Fruit fly (Drosophila melanogaster) whole organism, embryonic: ENCODE results near the gene Elo68alpha.
A peak's percentile ranks its signal among the peaks of the same experiment; 100 is the strongest.

Experiments used
- ATbp ChIP-seq: fragments of 200-800 bp; sonication (Bioruptor generic); optimal IDR thresholded peaks from 2 replicates; lab custom pipeline; 2017; ENCODE audit warnings: missing biosample characterization, mild to moderate bottlenecking, missing genetic modification characterization, missing genetic modification reagents
- Atf6 ChIP-seq: fragments of 200-800 bp; sonication (Bioruptor generic); IDR thresholded peaks from 2 replicates; pipeline ENCODE4 v1.3.6; 2022; ENCODE audit warnings: missing biosample characterization, missing genetic modification characterization
- CG10209 ChIP-seq: fragments of 200-800 bp; sonication (Bioruptor generic); optimal IDR thresholded peaks from 3 replicates; lab custom pipeline; 2017; ENCODE audit warnings: missing biosample characterization, mild to moderate bottlenecking, missing genetic modification characterization, missing genetic modification reagents
- CG10431 ChIP-seq: fragments of 200-800 bp; sonication (Bioruptor generic); optimal IDR thresholded peaks from 3 replicates; lab custom pipeline; 2018; ENCODE audit warnings: missing biosample characterization, mild to moderate bottlenecking, missing genetic modification characterization
- CG10979 ChIP-seq: fragments of 200-800 bp; sonication (Bioruptor generic); optimal IDR thresholded peaks from 2 replicates; lab custom pipeline; 2018; ENCODE audit warnings: missing biosample characterization, mild to moderate bottlenecking, missing genetic modification characterization, moderate library complexity
- CG1233 ChIP-seq: fragments of 200-800 bp; sonication (Bioruptor generic); optimal IDR thresholded peaks from 4 replicates; lab custom pipeline; 2018; ENCODE audit warnings: missing biosample characterization, mild to moderate bottlenecking, missing genetic modification characterization
- CG14667 ChIP-seq: fragments of 200-800 bp; sonication (Bioruptor generic); IDR thresholded peaks from 2 replicates; pipeline ENCODE4 v1.3.6; 2022; ENCODE audit warnings: missing biosample characterization, missing genetic modification characterization
- CG15514 ChIP-seq: fragments of 200-800 bp; sonication (Bioruptor generic); optimal IDR thresholded peaks from 3 replicates; lab custom pipeline; 2017; ENCODE audit warnings: missing biosample characterization, missing genetic modification characterization, mild to moderate bottlenecking, moderate library complexity, missing genetic modification reagents
- CG17385 ChIP-seq: fragments of 200-800 bp; sonication (Bioruptor generic); optimal IDR thresholded peaks from 3 replicates; lab custom pipeline; 2018; ENCODE audit warnings: missing biosample characterization, mild to moderate bottlenecking, missing genetic modification characterization
- CG17802 ChIP-seq: fragments of 200-800 bp; sonication (Bioruptor generic); optimal IDR thresholded peaks from 2 replicates; lab custom pipeline; 2018; ENCODE audit warnings: missing biosample characterization, mild to moderate bottlenecking, missing genetic modification characterization, moderate library complexity
- CG18764 ChIP-seq: fragments of 200-800 bp; sonication (Bioruptor generic); optimal IDR thresholded peaks from 3 replicates; lab custom pipeline; 2016; ENCODE audit warnings: missing biosample characterization, missing genetic modification characterization
- CG2120 ChIP-seq: fragments of 200-800 bp; sonication (Bioruptor generic); optimal IDR thresholded peaks from 3 replicates; lab custom pipeline; 2016; ENCODE audit warnings: missing biosample characterization, missing genetic modification characterization
- CG2199 ChIP-seq: fragments of 200-800 bp; sonication (Bioruptor generic); IDR thresholded peaks from 3 replicates; pipeline ENCODE4 v1.3.6; 2022; ENCODE audit warnings: missing biosample characterization, missing genetic modification characterization
- CG2202 ChIP-seq: fragments of 200-800 bp; sonication (Bioruptor generic); optimal IDR thresholded peaks from 2 replicates; lab custom pipeline; 2018; ENCODE audit warnings: missing biosample characterization, mild to moderate bottlenecking, missing genetic modification characterization
- CG2875 ChIP-seq: fragments of 200-800 bp; sonication (Bioruptor generic); optimal IDR thresholded peaks from 2 replicates; lab custom pipeline; 2017; ENCODE audit warnings: missing biosample characterization, mild to moderate bottlenecking, missing genetic modification characterization, missing genetic modification reagents
- CG3065 ChIP-seq: fragments of 200-800 bp; sonication (Bioruptor generic); optimal IDR thresholded peaks from 2 replicates; lab custom pipeline; 2016; ENCODE audit warnings: missing biosample characterization, missing genetic modification characterization
- CG3163 ChIP-seq: fragments of 200-800 bp; sonication (Bioruptor generic); optimal IDR thresholded peaks from 3 replicates; lab custom pipeline; 2016; ENCODE audit warnings: missing biosample characterization, missing genetic modification characterization
- CG4282 ChIP-seq: fragments of 200-800 bp; sonication (Bioruptor generic); optimal IDR thresholded peaks from 2 replicates; lab custom pipeline; 2016; ENCODE audit warnings: missing biosample characterization, missing genetic modification characterization
- CG4328 ChIP-seq: fragments of 200-800 bp; sonication (Bioruptor generic); optimal IDR thresholded peaks from 3 replicates; lab custom pipeline; 2017; ENCODE audit warnings: missing biosample characterization, missing genetic modification reagents, missing genetic modification characterization
- CG6683 ChIP-seq: fragments of 200-800 bp; sonication (Bioruptor generic); optimal IDR thresholded peaks from 2 replicates; lab custom pipeline; 2017; ENCODE audit warnings: missing biosample characterization, mild to moderate bottlenecking, missing genetic modification characterization, missing genetic modification reagents
- CG6765 ChIP-seq: fragments of 200-800 bp; sonication (Bioruptor generic); optimal IDR thresholded peaks from 3 replicates; lab custom pipeline; 2017; ENCODE audit warnings: missing biosample characterization, mild to moderate bottlenecking, missing genetic modification characterization
- CG7271 ChIP-seq: fragments of 200-800 bp; sonication (Bioruptor generic); optimal IDR thresholded peaks from 2 replicates; lab custom pipeline; 2018; ENCODE audit warnings: missing biosample characterization, mild to moderate bottlenecking, missing genetic modification characterization, moderate library complexity
- CG7786 ChIP-seq: fragments of 200-800 bp; sonication (Bioruptor generic); optimal IDR thresholded peaks from 2 replicates; lab custom pipeline; 2016; ENCODE audit warnings: missing biosample characterization, missing genetic modification characterization
- CG9727 ChIP-seq: fragments of 200-800 bp; sonication (Bioruptor generic); optimal IDR thresholded peaks from 3 replicates; lab custom pipeline; 2017; ENCODE audit warnings: missing biosample characterization, mild to moderate bottlenecking, missing genetic modification characterization
- Doc3 ChIP-seq: fragments of 200-800 bp; sonication (Bioruptor generic); IDR thresholded peaks from 3 replicates; pipeline ENCODE4 v1.3.6; 2022; ENCODE audit warnings: missing biosample characterization, missing genetic modification characterization; ENCODE audit not compliant: partially characterized antibody
- Drgx ChIP-seq: fragments of 200-800 bp; sonication (Bioruptor generic); IDR thresholded peaks from 2 replicates; pipeline ENCODE4 v1.3.6; 2022; ENCODE audit warnings: missing biosample characterization, missing genetic modification characterization
- H15 ChIP-seq: fragments of 200-800 bp; sonication (Bioruptor generic); IDR thresholded peaks from 3 replicates; pipeline ENCODE4 v1.3.6; 2022; ENCODE audit warnings: missing biosample characterization, missing genetic modification characterization
- Hmr ChIP-seq: fragments of 200-800 bp; sonication (Bioruptor generic); optimal IDR thresholded peaks from 3 replicates; lab custom pipeline; 2017; ENCODE audit warnings: mild to moderate bottlenecking, missing biosample characterization, missing genetic modification reagents, missing genetic modification characterization
- Hr3 ChIP-seq: fragments of 200-800 bp; sonication (Bioruptor generic); optimal IDR thresholded peaks from 3 replicates; lab custom pipeline; 2016; ENCODE audit warnings: missing biosample characterization, missing genetic modification characterization
- Hr39 ChIP-seq: fragments of >200 bp; optimal IDR thresholded peaks from 2 replicates; lab custom pipeline; 2017
- Hr51 ChIP-seq, 2 experiments: fragments of 200-800 bp; sonication (Bioruptor generic); optimal IDR thresholded peaks; 2 replicates in 1 of 2; 3 replicates in 1 of 2; lab custom pipeline; 2016 to 2018; ENCODE audit warnings: missing biosample characterization in 2 of 2, missing genetic modification characterization in 2 of 2, mild to moderate bottlenecking in 1 of 2, moderate library complexity in 1 of 2
- Lhr ChIP-seq: fragments of 200-800 bp; sonication (Bioruptor generic); optimal IDR thresholded peaks from 3 replicates; lab custom pipeline; 2017; ENCODE audit warnings: mild to moderate bottlenecking, missing biosample characterization, missing genetic modification reagents, missing genetic modification characterization
- Meics ChIP-seq: fragments of 200-800 bp; sonication (Bioruptor generic); optimal IDR thresholded peaks from 2 replicates; lab custom pipeline; 2017; ENCODE audit warnings: missing biosample characterization, mild to moderate bottlenecking, missing genetic modification characterization
- NK7.1 ChIP-seq: fragments of 200-800 bp; sonication (Bioruptor generic); optimal IDR thresholded peaks from 3 replicates; lab custom pipeline; 2016; ENCODE audit warnings: missing biosample characterization, missing genetic modification characterization
- Tbp ChIP-seq: fragments of >200 bp; optimal IDR thresholded peaks from 2 replicates; lab custom pipeline; 2018; ENCODE audit warnings: missing biosample characterization, missing genetic modification characterization
- YL-1 ChIP-seq: fragments of 200-800 bp; sonication (Bioruptor generic); optimal IDR thresholded peaks from 3 replicates; lab custom pipeline; 2017; ENCODE audit warnings: missing biosample characterization, mild to moderate bottlenecking, missing genetic modification characterization
- abd-A ChIP-seq: fragments of 200-800 bp; sonication (Bioruptor generic); optimal IDR thresholded peaks from 3 replicates; lab custom pipeline; 2019; ENCODE audit warnings: missing biosample characterization, mild to moderate bottlenecking, missing genetic modification characterization, moderate library complexity
- ap ChIP-seq: fragments of 200-800 bp; sonication (Bioruptor generic); IDR thresholded peaks from 2 replicates; pipeline ENCODE4 v1.3.6; 2022; ENCODE audit warnings: missing biosample characterization, missing genetic modification characterization
- cad ChIP-seq: fragments of >200 bp; optimal IDR thresholded peaks from 2 replicates; lab custom pipeline; 2017; ENCODE audit warnings: missing biosample characterization, missing genetic modification characterization
- chinmo ChIP-seq: fragments of 200-800 bp; sonication (Bioruptor generic); IDR thresholded peaks from 4 replicates; pipeline ENCODE4 v1.3.6; 2022; ENCODE audit warnings: missing biosample characterization, missing genetic modification characterization; ENCODE audit not compliant: partially characterized antibody
- da ChIP-seq: fragments of 200-800 bp; sonication (Bioruptor generic); optimal IDR thresholded peaks from 2 replicates; lab custom pipeline; 2016; ENCODE audit warnings: missing biosample characterization, missing genetic modification characterization
- dati ChIP-seq: fragments of 200-800 bp; sonication (Bioruptor generic); IDR thresholded peaks from 2 replicates; pipeline ENCODE4 v1.3.6; 2022; ENCODE audit warnings: missing biosample characterization, missing genetic modification characterization
- dimm ChIP-seq: fragments of 200-800 bp; sonication (Bioruptor generic); IDR thresholded peaks from 2 replicates; pipeline ENCODE4 v1.3.6; 2022; ENCODE audit warnings: missing biosample characterization, missing genetic modification characterization
- h ChIP-seq: fragments of >200 bp; optimal IDR thresholded peaks from 2 replicates; lab custom pipeline; 2017
- kay ChIP-seq: fragments of 200-800 bp; sonication (Bioruptor generic); optimal IDR thresholded peaks from 2 replicates; lab custom pipeline; 2016; ENCODE audit warnings: missing biosample characterization, missing genetic modification characterization
- nau ChIP-seq: fragments of 200-800 bp; sonication (Bioruptor generic); optimal IDR thresholded peaks from 3 replicates; lab custom pipeline; 2017; ENCODE audit warnings: missing biosample characterization, mild to moderate bottlenecking, missing genetic modification characterization, missing genetic modification reagents
- oc ChIP-seq: fragments of 200-800 bp; sonication (Bioruptor generic); optimal IDR thresholded peaks from 2 replicates; lab custom pipeline; 2018; ENCODE audit warnings: missing biosample characterization, mild to moderate bottlenecking, missing genetic modification characterization, moderate library complexity
- odd ChIP-seq: fragments of 200-800 bp; sonication (Bioruptor generic); optimal IDR thresholded peaks from 2 replicates; lab custom pipeline; 2017; ENCODE audit warnings: missing biosample characterization, mild to moderate bottlenecking, missing genetic modification characterization
- pfk ChIP-seq: fragments of 200-800 bp; sonication (Bioruptor generic); optimal IDR thresholded peaks from 2 replicates; lab custom pipeline; 2018; ENCODE audit warnings: missing biosample characterization, mild to moderate bottlenecking, missing genetic modification characterization, moderate library complexity
- schlank ChIP-seq: fragments of 200-800 bp; sonication (Bioruptor generic); optimal IDR thresholded peaks from 2 replicates; lab custom pipeline; 2018; ENCODE audit warnings: missing biosample characterization, mild to moderate bottlenecking, missing genetic modification characterization

Elo68alpha gene

dm6 chr3L:11084557-11085231 is 18.1 kb downstream of the Elo68alpha start (continued):
- TF ChIP-seq CG10209 (GFP tag; lab: Kevin White, UChicago) (peak; percentile 96), Hr39 (lab: Kevin White, UChicago) (no peak), CG6765 (GFP tag; lab: Kevin White, UChicago) (peak; percentile 62), oc (tag; lab: Kevin White, UChicago) (peak; percentile 98), Lhr (peak; percentile 93), da (GFP tag; lab: Kevin White, UChicago) (peak; percentile 93), CG2875 (GFP tag; lab: Kevin White, UChicago) (peak; percentile 96), YL-1 (peak; percentile 91), cad (GFP tag; lab: Kevin White, UChicago) (no peak), nau (no peak), CG4328 (GFP tag; lab: Kevin White, UChicago) (peak; percentile 82), CG15514 (GFP tag; lab: Kevin White, UChicago) (peak; percentile 83), CG2202 (tag; lab: Kevin White, UChicago) (peak; percentile 98), Hr3 (GFP tag; lab: Kevin White, UChicago) (peak; percentile 94), CG17385 (GFP tag; lab: Kevin White, UChicago) (peak; percentile 95), CG10979 (tag; lab: Kevin White, UChicago) (peak; percentile 99), CG2199 (GFP tag; lab: Robert Waterston, UW) (peak; percentile 97), CG2120 (GFP tag; lab: Kevin White, UChicago) (peak; percentile 89), CG17802 (tag; lab: Kevin White, UChicago) (peak; percentile 75), Doc3 (GFP tag; lab: Robert Waterston, UW) (no peak), Tbp (GFP tag; lab: Kevin White, UChicago) (no peak), CG4282 (GFP tag; lab: Kevin White, UChicago) (peak; percentile 90), CG7786 (peak; percentile 94), dimm (peak; percentile 90), CG1233 (peak; percentile 95), CG18764 (GFP tag; lab: Kevin White, UChicago) (peak; percentile 96), CG10431 (peak; percentile 89), h (lab: Kevin White, UChicago) (no peak), kay (GFP tag; lab: Kevin White, UChicago) (peak; percentile 91), CG3163 (GFP tag; lab: Kevin White, UChicago) (peak; percentile 85), Drgx (peak; percentile 99), Atf6 (peak; percentile 93), odd (GFP tag; lab: Kevin White, UChicago) (peak; percentile 95), CG9727 (GFP tag; lab: Kevin White, UChicago) (peak; percentile 98), CG14667 (GFP tag; lab: Robert Waterston, UW) (peak; percentile 92), Hr51 (GFP tag; optimal IDR thresholded peaks at IDR 0.05; lab: Kevin White, UChicago) (peak; percentile 93 to 97), chinmo (GFP tag; lab: Robert Waterston, UW) (peak; percentile 73; the same call in 1 of the 4 replicates), schlank (tag; lab: Kevin White, UChicago) (peak; percentile 70), ap (GFP tag; lab: Robert Waterston, UW) (peak; percentile 97), abd-A (tag; lab: Kevin White, UChicago) (no peak), pfk (peak; percentile 24), NK7.1 (GFP tag; lab: Kevin White, UChicago) (peak; percentile 95), dati (GFP tag; lab: Robert Waterston, UW) (peak; percentile 90), CG7271 (tag; lab: Kevin White, UChicago) (peak; percentile 89), Meics (GFP tag; lab: Kevin White, UChicago) (peak; percentile 89), H15 (GFP tag; lab: Robert Waterston, UW) (peak; percentile 95), CG3065 (GFP tag; lab: Kevin White, UChicago) (peak; percentile 91), CG6683 (peak; percentile 89), Hmr (GFP tag; lab: Kevin White, UChicago) (peak; percentile 86), ATbp (GFP tag; lab: Kevin White, UChicago) (peak; percentile 95)
